Fruit fly (Drosophila melanogaster): ENCODE measurements around the gene eEF1gamma.
A peak's percentile ranks its signal among the peaks of the same experiment; 100 is the strongest.

eEF1gamma gene

dm6 chr3R:29251418-29251817 lies 31.4 kb downstream of the eEF1gamma start (continued):
- TF ChIP-seq gfzf (GFP tag; optimal IDR thresholded peaks at IDR 0.05) (peak; percentile 2), chif (GFP tag; optimal IDR thresholded peaks at IDR 0.05) (peak in 1 of 2 experiments; percentile 27), tin (GFP tag; optimal IDR thresholded peaks at IDR 0.05) (peak; percentile 27), Bgb (GFP tag; IDR thresholded peaks at IDR 0.05; ENCODE audit: partially characterized antibody) (peak; percentile 72), CG1603 (tag; optimal IDR thresholded peaks at IDR 0.05) (peak; percentile 40), zf30C (GFP tag; optimal IDR thresholded peaks at IDR 0.05) (no peak), pzg (GFP tag; optimal IDR thresholded peaks at IDR 0.05) (peak; percentile 33), CG13624 (GFP tag; optimal IDR thresholded peaks at IDR 0.05) (peak; percentile 37), CG2120 (GFP tag; optimal IDR thresholded peaks at IDR 0.05) (peak; percentile 46), Rfx (GFP tag; IDR thresholded peaks at IDR 0.05) (peak; percentile 49), ab (GFP tag; optimal IDR thresholded peaks at IDR 0.05) (no peak), rib (GFP tag; IDR thresholded peaks at IDR 0.05) (peak; percentile 55; the same call in 1 of the 2 replicates), Oaz (GFP tag; IDR thresholded peaks at IDR 0.05) (0 out of 2 replicates have a peak, but pooled peaks have one; percentile 39), nmo (GFP tag; optimal IDR thresholded peaks at IDR 0.05) (peak; percentile 11), CG2199 (GFP tag; IDR thresholded peaks at IDR 0.05) (no peak), pb (GFP tag; optimal IDR thresholded peaks at IDR 0.05) (no peak), Opbp (GFP tag; IDR thresholded peaks at IDR 0.05; ENCODE audit: partially characterized antibody) (peak; percentile 81), Mes4 (GFP tag; optimal IDR thresholded peaks at IDR 0.05) (peak; percentile 22), CG14860 (GFP tag; IDR thresholded peaks at IDR 0.05; ENCODE audit: partially characterized antibody) (peak; percentile 58; the same call in 1 of the 3 replicates), CG12219 (GFP tag; optimal IDR thresholded peaks at IDR 0.05) (no peak), bbx (GFP tag; IDR thresholded peaks at IDR 0.05; ENCODE audit: partially characterized antibody) (peak; percentile 75), dpn (GFP tag; optimal IDR thresholded peaks at IDR 0.05) (peak; percentile 22 to 26), so (GFP tag; IDR thresholded peaks at IDR 0.05) (peak; percentile 29; the same call in 1 of the 3 replicates), D19A (tag; optimal IDR thresholded peaks at IDR 0.05) (peak; percentile 78), CG14965 (GFP tag; optimal IDR thresholded peaks at IDR 0.05; ENCODE audit: borderline replicate concordance) (no peak), CG9727 (GFP tag; optimal IDR thresholded peaks at IDR 0.05) (peak; percentile 29), CG16863 (GFP tag; optimal IDR thresholded peaks at IDR 0.05) (peak; percentile 23), ara (GFP tag; IDR thresholded peaks at IDR 0.05) (no peak), CG42726 (GFP tag; IDR thresholded peaks at IDR 0.05; ENCODE audit: partially characterized antibody) (peak; percentile 80), slbo (GFP tag; IDR thresholded peaks at IDR 0.05) (peak; percentile 51), Ets97D (GFP tag; optimal IDR thresholded peaks at IDR 0.05) (peak; percentile 26), NK7.1 (GFP tag; optimal IDR thresholded peaks at IDR 0.05) (peak; percentile 5), CG2129 (GFP tag; IDR thresholded peaks at IDR 0.05; ENCODE audit: partially characterized antibody) (peak; percentile 79), Scr (GFP tag; IDR thresholded peaks at IDR 0.05; ENCODE audit: partially characterized antibody) (peak; percentile 81), Bteb2 (GFP tag; optimal IDR thresholded peaks at IDR 0.05) (peak; percentile 3), pan (optimal IDR thresholded peaks at IDR 0.05) (no peak), pan (GFP tag; optimal IDR thresholded peaks at IDR 0.05 in 1 of 2, IDR thresholded peaks at IDR 0.05 in 1 of 2) (peak in 1 of 2 experiments; percentile 39), CG2712 (tag; optimal IDR thresholded peaks at IDR 0.05) (peak; percentile 51), HLH4C (GFP tag; IDR thresholded peaks at IDR 0.05; ENCODE audit: partially characterized antibody) (peak; percentile 62), vnd (GFP tag; IDR thresholded peaks at IDR 0.05; ENCODE audit: partially characterized antibody) (peak; percentile 67), pita (GFP tag; optimal IDR thresholded peaks at IDR 0.05) (peak; percentile 37), tx (GFP tag; optimal IDR thresholded peaks at IDR 0.05) (peak; percentile 9), sd (tag; optimal IDR thresholded peaks at IDR 0.05) (peak; percentile 80), zen (tag; optimal IDR thresholded peaks at IDR 0.05) (peak; percentile 33), CG11456 (GFP tag; IDR thresholded peaks at IDR 0.05) (peak; percentile 25; the same call in 1 of the 3 replicates), E2f2 (GFP tag; IDR thresholded peaks at IDR 0.05) (peak; percentile 98), Pdp1 (GFP tag; optimal IDR thresholded peaks at IDR 0.05) (peak in 1 of 2 experiments; percentile 4), ato (GFP tag; IDR thresholded peaks at IDR 0.05; ENCODE audit: partially characterized antibody) (0 out of 2 replicates have a peak, but pooled peaks have one; percentile 53), CG7987 (GFP tag; optimal IDR thresholded peaks at IDR 0.05) (peak; percentile 7)

Measured in whole organism, embryonic.